Worm (Caenorhabditis elegans) whole organism, late embryonic: ENCODE data around the gene hmit-1.2.

Experiments
- C38D4.7 ChIP-seq: fragments of 200-800 bp; sonication (Bioruptor generic); optimal IDR thresholded peaks from 2 replicates; lab custom pipeline; 2018; ENCODE audit warnings: mild to moderate bottlenecking, missing genetic modification characterization, moderate library complexity, missing compliant biosample characterization
- Y22D7AL.16 ChIP-seq: sonication (generic microtip); optimal IDR thresholded peaks from 2 replicates; lab custom pipeline; 2016; ENCODE audit warnings: missing genetic modification characterization, missing compliant biosample characterization
- ceh-18 ChIP-seq: sonication (generic microtip); optimal IDR thresholded peaks from 2 replicates; lab custom pipeline; 2016; ENCODE audit warnings: missing genetic modification characterization, missing compliant biosample characterization
- ceh-2 ChIP-seq: sonication (generic microtip); optimal IDR thresholded peaks from 2 replicates; lab custom pipeline; 2016; ENCODE audit warnings: missing genotype, missing genetic modification characterization, missing compliant biosample characterization
- ceh-48 ChIP-seq: sonication (generic microtip); optimal IDR thresholded peaks from 2 replicates; lab custom pipeline; 2016; ENCODE audit warnings: missing genetic modification characterization, inconsistent platforms, missing compliant biosample characterization
- ceh-6 ChIP-seq: fragments of 200-800 bp; sonication (Bioruptor generic); optimal IDR thresholded peaks from 2 replicates; lab custom pipeline; 2018; ENCODE audit warnings: mild to moderate bottlenecking, missing genetic modification characterization, missing compliant biosample characterization
- che-1 ChIP-seq: sonication (generic microtip); optimal IDR thresholded peaks from 2 replicates; lab custom pipeline; 2016; ENCODE audit warnings: mild to moderate bottlenecking, missing genetic modification characterization, missing compliant biosample characterization
- dve-1 ChIP-seq: sonication (generic microtip); optimal IDR thresholded peaks from 2 replicates; lab custom pipeline; 2017; ENCODE audit warnings: antibody characterized with exemption, mild to moderate bottlenecking, missing genetic modification characterization, missing compliant biosample characterization
- elt-2 ChIP-seq: sonication (generic microtip); optimal IDR thresholded peaks from 2 replicates; lab custom pipeline; 2016; ENCODE audit warnings: missing genetic modification reagents, missing genetic modification characterization, missing compliant biosample characterization
- elt-4 ChIP-seq: sonication (generic microtip); optimal IDR thresholded peaks from 2 replicates; lab custom pipeline; 2016; ENCODE audit warnings: missing genetic modification characterization, missing compliant biosample characterization
- fkh-10 ChIP-seq: fragments of 150-350 bp; optimal IDR thresholded peaks from 2 replicates; lab custom pipeline; 2014; ENCODE audit warnings: missing biosample characterization, missing genetic modification reagents, missing genetic modification characterization
- fkh-6 ChIP-seq: sonication (generic microtip); optimal IDR thresholded peaks from 2 replicates; lab custom pipeline; 2016; ENCODE audit warnings: missing genetic modification characterization, missing compliant biosample characterization
- hlh-6 ChIP-seq: sonication (generic microtip); optimal IDR thresholded peaks from 2 replicates; lab custom pipeline; 2016; ENCODE audit warnings: missing genotype, missing genetic modification characterization, missing compliant biosample characterization
- nfya-1 ChIP-seq: sonication (generic microtip); optimal IDR thresholded peaks from 2 replicates; lab custom pipeline; 2017; ENCODE audit warnings: missing genetic modification characterization, mild to moderate bottlenecking, missing compliant biosample characterization, antibody characterized with exemption, moderate library complexity
- pag-3 ChIP-seq: sonication (generic microtip); optimal IDR thresholded peaks from 2 replicates; lab custom pipeline; 2016; ENCODE audit warnings: missing compliant biosample characterization, missing genetic modification characterization, borderline replicate concordance
- pat-9 ChIP-seq: fragments of 200-800 bp; sonication (Bioruptor generic); optimal IDR thresholded peaks from 2 replicates; lab custom pipeline; 2018; ENCODE audit warnings: mild to moderate bottlenecking, missing genetic modification characterization, moderate library complexity, missing compliant biosample characterization
- pha-4 ChIP-seq: fragments of 150-350 bp; optimal IDR thresholded peaks from 2 replicates; lab custom pipeline; 2018; ENCODE audit warnings: missing biosample characterization, missing genetic modification reagents, missing genetic modification characterization
- pqm-1 ChIP-seq: sonication (generic microtip); optimal IDR thresholded peaks from 2 replicates; lab custom pipeline; 2016; ENCODE audit warnings: missing genetic modification characterization, missing compliant biosample characterization
- ref-2 ChIP-seq: sonication (generic microtip); optimal IDR thresholded peaks from 2 replicates; lab custom pipeline; 2016; ENCODE audit warnings: missing genetic modification characterization, missing compliant biosample characterization
- rnt-1 ChIP-seq: sonication (generic microtip); optimal IDR thresholded peaks from 2 replicates; lab custom pipeline; 2016; ENCODE audit warnings: missing genetic modification characterization, missing compliant biosample characterization
- sdc-2 ChIP-seq: sonication (generic microtip); optimal IDR thresholded peaks from 2 replicates; lab custom pipeline; 2016; ENCODE audit warnings: missing genotype, missing genetic modification characterization, missing compliant biosample characterization
- sox-2 ChIP-seq: fragments of 200-800 bp; sonication (Bioruptor generic); IDR thresholded peaks from 2 replicates; pipeline ENCODE4 v1.3.6; 2022; ENCODE audit warnings: missing genetic modification reagents, missing genetic modification characterization, missing compliant biosample characterization
- sox-4 ChIP-seq: sonication (generic microtip); optimal IDR thresholded peaks from 2 replicates; lab custom pipeline; 2017; ENCODE audit warnings: mild to moderate bottlenecking, missing genetic modification characterization, inconsistent platforms, missing compliant biosample characterization
- syd-9 ChIP-seq: sonication (generic microtip); optimal IDR thresholded peaks from 2 replicates; lab custom pipeline; 2016; ENCODE audit warnings: mild to moderate bottlenecking, missing genetic modification characterization, moderate library complexity, missing compliant biosample characterization
- tbx-7 ChIP-seq: sonication (generic microtip); optimal IDR thresholded peaks from 2 replicates; lab custom pipeline; 2016; ENCODE audit warnings: missing genotype, missing genetic modification characterization, missing compliant biosample characterization
- unc-3 ChIP-seq, 2 experiments: fragments of 200-800 bp in 1 of 2; sonication (Bioruptor generic) in 1 of 2; sonication (generic microtip) in 1 of 2; conservative IDR thresholded peaks in 1 of 2; optimal IDR thresholded peaks in 1 of 2; 2 replicates each; pipeline versions ENCODE4 v1.3.6 to Lab custom; 2016 to 2022; ENCODE audit warnings: missing compliant biosample characterization in 2 of 2, missing genetic modification characterization in 2 of 2, missing genetic modification reagents in 1 of 2
- unc-42 ChIP-seq: sonication (generic microtip); optimal IDR thresholded peaks from 2 replicates; lab custom pipeline; 2016; ENCODE audit warnings: missing genotype, missing genetic modification characterization, missing compliant biosample characterization
- unc-55 ChIP-seq: sonication (generic microtip); optimal IDR thresholded peaks from 2 replicates; lab custom pipeline; 2017; ENCODE audit warnings: missing biosample characterization, missing genetic modification reagents, missing genetic modification characterization
- unc-86 ChIP-seq: sonication (generic microtip); optimal IDR thresholded peaks from 2 replicates; lab custom pipeline; 2016; ENCODE audit warnings: missing genetic modification characterization, missing compliant biosample characterization

Gene hmit-1.2

DNA sequence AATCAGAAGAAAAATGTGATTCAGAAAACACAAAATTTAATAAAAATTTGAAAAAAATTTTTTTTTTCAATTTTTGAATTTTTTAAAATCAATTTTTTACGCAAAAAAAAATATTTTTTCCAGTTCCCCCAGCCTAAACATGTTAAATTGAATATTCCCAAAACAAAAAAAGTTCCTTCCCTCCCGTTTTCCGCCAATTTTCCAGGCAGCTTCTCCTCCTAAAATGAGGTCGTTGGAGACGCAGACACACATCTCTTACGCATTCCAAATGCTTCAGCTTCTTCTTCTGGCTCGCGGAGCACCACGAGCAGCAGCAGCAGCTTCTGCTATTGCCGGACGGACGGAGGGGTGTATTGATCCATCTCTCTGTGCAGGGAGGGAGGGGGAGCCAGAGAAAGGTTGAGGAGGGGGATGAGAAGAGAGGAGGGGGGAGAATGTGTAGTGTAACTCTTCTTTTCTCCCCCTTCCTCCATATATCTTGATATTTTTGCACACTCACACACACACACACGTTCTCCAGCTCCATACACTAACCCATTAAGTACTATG is 34.2 kb upstream of the hmit-1.2 start (continued):
- no peak for TF ChIP-seq sdc-2 (tag; lab: Kevin White, UChicago)
- no peak for TF ChIP-seq hlh-6 (tag; lab: Kevin White, UChicago)

DNA sequence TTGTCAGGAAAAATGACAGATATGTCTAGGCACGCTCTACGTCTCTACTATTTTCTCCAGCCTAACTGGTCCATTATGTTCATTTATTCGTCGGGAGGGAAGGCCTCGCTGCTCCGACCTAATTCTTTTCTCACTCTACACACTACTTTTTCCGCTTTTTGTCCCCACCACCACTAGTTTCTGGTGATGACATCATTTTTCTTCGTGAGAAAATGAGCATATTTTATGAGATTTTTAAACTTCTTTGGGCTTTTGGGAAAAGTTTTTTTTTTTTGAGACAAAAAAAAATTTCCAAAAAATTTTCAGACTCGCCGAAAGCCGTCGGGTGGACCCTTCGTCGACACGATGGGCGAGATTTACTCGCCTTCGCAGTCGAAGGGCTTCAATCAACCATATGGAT is 32.6 kb upstream of the hmit-1.2 start, which contains the start of gene slo-1:
Gene slo-1, plus strand, starts transcription at position 301 of the 400 bp plus-strand sequence.
- TF ChIP-seq unc-42 (tag; lab: Kevin White, UChicago) (peak; percentile 6), syd-9 (tag; lab: Kevin White, UChicago) (no peak)

DNA sequence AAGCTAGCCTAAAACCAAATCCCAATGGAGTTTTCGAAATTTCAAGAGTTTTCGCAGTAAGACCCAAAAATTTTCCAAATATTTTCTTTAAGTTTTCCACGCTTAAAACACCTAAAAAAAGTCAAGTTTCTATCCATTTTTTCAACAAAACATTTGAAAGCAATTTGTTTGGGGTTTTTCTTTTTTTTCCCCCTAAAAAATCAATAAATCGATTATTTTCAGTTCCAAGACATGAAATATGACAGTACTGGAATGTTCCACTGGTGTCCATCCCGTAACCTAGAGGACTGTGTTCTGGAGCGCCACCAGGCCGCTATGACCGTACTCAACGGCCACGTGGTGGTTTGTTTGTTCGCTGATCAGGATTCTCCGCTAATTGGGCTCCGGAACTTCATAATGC is 19.9 kb upstream of the hmit-1.2 start:
- peak; percentile 14 for TF ChIP-seq ceh-48 (tag; lab: Kevin White, UChicago)
- no peak for TF ChIP-seq syd-9 (tag; lab: Kevin White, UChicago)

DNA sequence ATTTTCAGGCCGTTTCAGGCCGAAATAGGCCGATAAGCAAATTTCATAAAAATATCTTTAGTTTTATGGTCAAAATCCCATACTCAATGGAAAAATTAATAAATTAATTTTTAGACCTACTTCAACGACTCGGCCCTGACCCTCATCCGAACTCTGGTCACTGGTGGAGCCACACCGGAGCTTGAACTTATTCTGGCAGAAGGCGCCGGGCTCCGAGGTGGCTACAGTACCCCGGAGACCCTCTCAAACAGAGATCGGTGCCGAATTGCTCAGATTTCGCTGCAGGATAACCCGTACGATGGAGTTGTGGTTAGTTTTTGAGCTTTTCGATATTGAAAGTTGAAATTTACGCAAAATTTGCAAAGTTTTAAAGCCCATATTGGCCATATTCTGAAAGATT is 17.8 kb upstream of the hmit-1.2 start:
- TF ChIP-seq pag-3 (tag; lab: Kevin White, UChicago), result peak; percentile 64
- no peak for TF ChIP-seq ceh-6 (GFP tag; lab: Kevin White, UChicago)
- no peak for TF ChIP-seq sox-2
- no peak for TF ChIP-seq unc-86 (tag; lab: Kevin White, UChicago)
- no peak for TF ChIP-seq dve-1

DNA sequence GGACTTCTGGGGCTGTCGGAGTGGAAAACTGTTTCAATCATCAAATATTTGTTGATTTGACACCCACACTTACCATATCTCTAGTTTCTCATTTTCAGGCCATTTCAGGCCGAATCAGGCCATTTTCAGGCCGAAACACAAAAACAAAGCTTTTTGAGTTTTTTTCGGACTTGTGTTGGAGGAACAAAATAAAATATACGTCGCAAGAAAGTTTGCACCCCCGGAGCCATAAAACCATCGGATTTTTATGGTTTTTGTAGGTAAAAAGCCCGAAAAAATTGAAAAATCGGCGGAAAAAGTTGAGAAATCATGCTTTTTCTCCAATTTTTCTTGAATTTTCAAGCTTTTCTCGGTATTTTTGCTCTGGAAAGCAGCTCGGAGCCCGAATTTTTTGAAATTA is 16.0 kb upstream of the hmit-1.2 start, which contains the start of gene Y51A2D.1:
Gene Y51A2D.1, plus strand, starts transcription at position 301 of the 400 bp plus-strand sequence.
- no peak for TF ChIP-seq pha-4 (tag; lab: Kevin White, UChicago)

DNA sequence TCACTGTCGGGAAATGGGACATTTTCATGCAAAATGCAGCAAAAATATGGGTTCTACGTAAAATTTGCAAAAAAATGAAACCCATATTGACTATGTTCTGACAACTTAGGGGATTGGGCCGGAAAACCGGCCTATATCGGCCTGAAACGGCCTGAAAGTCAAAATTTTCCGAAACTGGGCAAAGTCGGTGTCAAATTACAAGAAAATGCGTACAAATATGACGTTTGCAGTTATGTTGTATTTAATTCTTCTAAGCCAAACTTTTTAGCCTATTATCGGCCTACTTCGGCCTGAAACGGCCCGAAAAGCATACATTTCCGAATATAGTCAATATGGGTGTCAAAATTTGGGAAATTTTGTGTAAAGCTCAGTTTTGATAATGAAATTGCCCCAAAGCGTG is 12.7 kb upstream of the hmit-1.2 start:
- TF ChIP-seq hlh-6 (tag; lab: Kevin White, UChicago), result no peak
- TF ChIP-seq unc-3 (GFP tag; conservative IDR thresholded peaks at IDR 0.05; lab: Robert Waterston, UW), result no peak
- TF ChIP-seq unc-3 (tag; optimal IDR thresholded peaks at IDR 0.05; lab: Kevin White, UChicago), result no peak
- TF ChIP-seq Y22D7AL.16, result no peak
- TF ChIP-seq pqm-1, result no peak
- TF ChIP-seq sox-2, result no peak
- TF ChIP-seq C38D4.7 (GFP tag; lab: Kevin White, UChicago), result no peak
- TF ChIP-seq fkh-10 (GFP tag; lab: Kevin White, UChicago), result no peak
- TF ChIP-seq, all 69 proteins: peak for 0

DNA sequence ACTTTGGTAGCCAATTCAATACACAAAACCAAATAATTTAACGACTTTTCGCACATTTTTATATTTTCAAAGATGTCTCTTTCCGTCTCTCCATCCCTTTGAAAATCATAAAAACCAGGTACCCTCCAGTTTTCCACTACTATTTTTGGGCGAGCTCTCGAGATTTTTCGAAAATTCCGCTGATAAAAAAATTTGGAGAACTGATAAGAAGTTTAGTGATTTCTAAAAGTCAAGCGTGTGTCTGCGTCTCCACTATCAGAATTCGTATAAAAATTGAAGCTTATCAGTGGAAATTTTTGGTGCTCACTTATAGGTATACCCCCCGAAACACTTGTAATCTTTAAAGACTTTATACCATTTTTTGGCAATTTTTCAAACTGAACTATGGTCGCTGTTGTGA is 8.1 kb upstream of the hmit-1.2 start, which contains the start of gene hmit-1.1:
Gene hmit-1.1, plus strand, starts transcription at position 294 of the 400 bp plus-strand sequence.
- TF ChIP-seq ceh-2 (tag; lab: Kevin White, UChicago) (no peak), unc-86 (tag; lab: Kevin White, UChicago) (no peak), rnt-1 (tag; lab: Kevin White, UChicago) (no peak), sox-4 (tag; lab: Kevin White, UChicago) (no peak), unc-42 (tag; lab: Kevin White, UChicago) (no peak), pqm-1 (peak; percentile 2), fkh-6 (tag; lab: Kevin White, UChicago) (no peak), ref-2 (tag; lab: Kevin White, UChicago) (no peak), unc-55 (GFP tag; lab: Kevin White, UChicago) (no peak), tbx-7 (tag; lab: Kevin White, UChicago) (no peak), elt-2 (peak; percentile 71)

DNA sequence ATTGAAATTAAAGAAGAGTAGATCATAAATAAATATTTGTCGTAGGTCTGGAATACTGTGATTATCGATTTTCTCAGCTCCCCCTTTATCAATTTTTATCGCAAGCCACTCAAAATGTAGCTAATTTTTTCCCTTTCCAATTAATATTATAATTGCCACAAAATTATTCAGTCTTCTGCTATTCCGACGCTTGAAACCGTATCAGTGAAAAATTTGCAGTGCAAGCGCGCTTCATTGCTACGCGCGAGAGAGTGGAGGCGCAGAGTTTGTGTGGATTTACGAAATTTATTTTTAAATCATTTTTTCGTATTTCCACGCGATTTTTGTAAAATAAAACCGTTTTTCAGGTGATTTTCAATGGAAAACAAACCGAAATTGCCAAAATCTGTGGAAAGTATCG is 9.0 kb downstream of the hmit-1.2 start, which contains the start of gene ints-5:
Gene ints-5, plus strand, starts transcription at position 348 of the 400 bp plus-strand sequence.
- TF ChIP-seq che-1 (tag; lab: Kevin White, UChicago), result no peak
- peak; percentile 16 for TF ChIP-seq nfya-1 (tag; lab: Kevin White, UChicago)
- TF ChIP-seq elt-4 (tag; lab: Kevin White, UChicago), result no peak
- TF ChIP-seq pat-9 (tag; lab: Kevin White, UChicago), result no peak
- no peak for TF ChIP-seq pag-3 (tag; lab: Kevin White, UChicago)
- TF ChIP-seq ceh-18 (tag; lab: Kevin White, UChicago), result no peak
